Fruit fly (Drosophila melanogaster): Measurements from ENCODE around the gene CG4950.

- no peak for TF ChIP-seq psq (optimal IDR thresholded peaks at IDR 0.05)
- no peak for TF ChIP-seq Dll (optimal IDR thresholded peaks at IDR 0.05)
Observed at dm6 chr3L:16289067-16289466, 21.1 kb upstream of the CG4950 start.

Measured in whole organism.